Fruit fly (Drosophila melanogaster): ENCODE results near the gene RabGGTb.

The RabGGTb gene

dm6 chr2L:2904316-2905050 is 25.6 kb downstream of the RabGGTb start:
- TF ChIP-seq ttk (optimal IDR thresholded peaks at IDR 0.05): no peak

DNA sequence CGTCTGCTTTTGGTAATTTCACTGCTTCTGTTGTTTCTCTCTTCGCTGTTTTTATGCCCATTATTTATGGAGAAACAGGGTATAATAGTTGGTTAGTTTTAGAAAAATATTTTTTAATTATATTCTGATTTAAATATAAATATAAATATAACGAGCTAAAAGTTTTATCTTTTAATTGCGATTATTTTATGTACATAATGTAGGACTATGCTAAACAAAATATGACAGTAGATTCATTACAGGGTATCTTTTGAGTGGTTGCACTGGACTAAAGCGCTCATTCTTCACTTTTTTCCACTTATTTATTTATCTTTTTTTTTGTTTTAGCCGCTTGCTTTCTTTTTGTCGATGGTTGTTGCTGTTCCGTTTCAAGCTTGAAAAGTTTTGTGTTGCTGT is 26.1 kb downstream of the RabGGTb start:
- TF ChIP-seq Myc (optimal IDR thresholded peaks at IDR 0.05): no peak
- no peak for TF ChIP-seq h (optimal IDR thresholded peaks at IDR 0.05)
- TF ChIP-seq psq (optimal IDR thresholded peaks at IDR 0.05): no peak
- no peak for TF ChIP-seq ttk (optimal IDR thresholded peaks at IDR 0.05)
- no peak for TF ChIP-seq insv (optimal IDR thresholded peaks at IDR 0.05)
- TF ChIP-seq Sin3A (optimal IDR thresholded peaks at IDR 0.05): no peak

- no peak for TF ChIP-seq Sin3A (optimal IDR thresholded peaks at IDR 0.05)
- TF ChIP-seq insv (optimal IDR thresholded peaks at IDR 0.05): no peak
- no peak for TF ChIP-seq Myc (optimal IDR thresholded peaks at IDR 0.05)
- TF ChIP-seq ttk (optimal IDR thresholded peaks at IDR 0.05): no peak
- no peak for TF ChIP-seq psq (optimal IDR thresholded peaks at IDR 0.05)
- no peak for TF ChIP-seq h (optimal IDR thresholded peaks at IDR 0.05)
Observed at dm6 chr2L:2906122-2906521, 27.2 kb downstream of the RabGGTb start.

dm6 chr2L:2907776-2908175 is 28.9 kb downstream of the RabGGTb start:
- TF ChIP-seq h (optimal IDR thresholded peaks at IDR 0.05) (no peak), ttk (optimal IDR thresholded peaks at IDR 0.05) (no peak), psq (optimal IDR thresholded peaks at IDR 0.05) (no peak), Sin3A (optimal IDR thresholded peaks at IDR 0.05) (no peak), insv (optimal IDR thresholded peaks at IDR 0.05) (no peak), Myc (optimal IDR thresholded peaks at IDR 0.05) (no peak)

- no peak for TF ChIP-seq ttk (optimal IDR thresholded peaks at IDR 0.05)
- no peak for TF ChIP-seq Sin3A (optimal IDR thresholded peaks at IDR 0.05)
- TF ChIP-seq psq (optimal IDR thresholded peaks at IDR 0.05): no peak
- no peak for TF ChIP-seq h (optimal IDR thresholded peaks at IDR 0.05)
- no peak for TF ChIP-seq insv (optimal IDR thresholded peaks at IDR 0.05)
- no peak for TF ChIP-seq Myc (optimal IDR thresholded peaks at IDR 0.05)
Observed at dm6 chr2L:2908440-2909154, 29.7 kb downstream of the RabGGTb start.

DNA sequence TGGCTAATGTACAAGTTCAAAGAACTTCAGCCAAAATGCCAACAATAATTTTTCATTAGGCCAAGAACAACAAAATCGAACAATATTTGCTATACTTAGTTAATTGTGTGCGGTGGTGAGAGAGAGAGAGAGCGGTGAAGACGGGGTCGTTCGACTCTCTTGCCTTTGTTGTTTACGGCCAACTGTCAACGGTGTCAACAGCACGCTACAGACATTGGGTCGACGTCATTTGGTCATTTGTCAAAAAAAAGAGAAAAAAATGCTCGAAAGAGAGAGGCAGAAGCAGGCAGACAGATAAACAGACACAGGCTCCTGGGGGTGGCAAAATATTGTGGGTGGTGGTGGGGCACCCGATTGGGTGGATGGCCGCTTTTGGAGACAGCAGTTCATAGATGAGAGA is 30.6 kb downstream of the RabGGTb start:
- TF ChIP-seq Myc (optimal IDR thresholded peaks at IDR 0.05): no peak
- no peak for TF ChIP-seq h (optimal IDR thresholded peaks at IDR 0.05)
- TF ChIP-seq insv (optimal IDR thresholded peaks at IDR 0.05): no peak
- no peak for TF ChIP-seq ttk (optimal IDR thresholded peaks at IDR 0.05)
- no peak for TF ChIP-seq Sin3A (optimal IDR thresholded peaks at IDR 0.05)
- TF ChIP-seq psq (optimal IDR thresholded peaks at IDR 0.05): no peak

dm6 chr2L:2910957-2911356 is 32.0 kb downstream of the RabGGTb start:
- TF ChIP-seq h (optimal IDR thresholded peaks at IDR 0.05) (no peak), psq (optimal IDR thresholded peaks at IDR 0.05) (no peak), Sin3A (optimal IDR thresholded peaks at IDR 0.05) (no peak)

DNA sequence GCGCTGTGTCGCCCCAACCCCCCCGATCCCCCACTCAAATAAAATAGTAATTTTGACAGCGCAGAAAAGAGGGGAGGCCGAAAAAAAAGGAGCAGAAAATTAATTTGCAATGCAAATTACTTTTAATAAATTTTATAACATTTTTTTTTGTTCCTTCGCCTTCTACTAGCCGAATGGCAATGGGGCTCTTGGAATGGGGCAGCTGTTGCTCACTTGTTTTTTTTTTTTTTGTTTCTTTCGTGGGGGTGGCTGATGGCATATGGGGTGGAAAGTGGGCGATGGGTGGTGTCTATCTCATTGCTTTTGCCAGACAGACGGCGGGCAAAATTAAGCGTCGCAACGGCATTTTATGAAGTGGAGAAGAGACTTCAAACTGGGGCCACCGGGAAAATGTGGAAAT is 41.7 kb downstream of the RabGGTb start:
- TF ChIP-seq Myc (optimal IDR thresholded peaks at IDR 0.05) (no peak), psq (optimal IDR thresholded peaks at IDR 0.05) (no peak), insv (optimal IDR thresholded peaks at IDR 0.05) (no peak)

- TF ChIP-seq ttk (optimal IDR thresholded peaks at IDR 0.05) (no peak), psq (optimal IDR thresholded peaks at IDR 0.05) (no peak), Sin3A (optimal IDR thresholded peaks at IDR 0.05) (no peak)
Observed at dm6 chr2L:2924266-2924801, 45.4 kb downstream of the RabGGTb start.

Data from Kc167 (cell line).